Fruit fly (Drosophila melanogaster) whole organism, embryonic: ENCODE results near the gene rasp.

Source experiments
- Awh ChIP-seq: fragments of 200-800 bp; sonication (Bioruptor generic); IDR thresholded peaks from 2 replicates; pipeline ENCODE4, ENCODE4 v1.3.6; 2022; ENCODE audit warnings: missing biosample characterization, missing genetic modification characterization
- CG14860 ChIP-seq: fragments of 200-800 bp; sonication (Bioruptor generic); IDR thresholded peaks from 3 replicates; pipeline ENCODE4 v1.3.6; 2022; ENCODE audit warnings: missing biosample characterization, missing genetic modification characterization; ENCODE audit not compliant: partially characterized antibody
- CG18764 ChIP-seq: fragments of 200-800 bp; sonication (Bioruptor generic); optimal IDR thresholded peaks from 3 replicates; lab custom pipeline; 2016; ENCODE audit warnings: missing biosample characterization, missing genetic modification characterization
- CG6254 ChIP-seq: fragments of 200-800 bp; sonication (Bioruptor generic); optimal IDR thresholded peaks from 3 replicates; lab custom pipeline; 2017; ENCODE audit warnings: mild to moderate bottlenecking, missing biosample characterization, missing genetic modification reagents, missing genetic modification characterization
- CG8478 ChIP-seq: fragments of >200 bp; optimal IDR thresholded peaks from 2 replicates; lab custom pipeline; 2018
- Dip3 ChIP-seq: fragments of 200-800 bp; sonication (Bioruptor generic); optimal IDR thresholded peaks from 3 replicates; lab custom pipeline; 2016; ENCODE audit warnings: missing biosample characterization, missing genetic modification characterization
- HLH3B ChIP-seq: fragments of 200-800 bp; sonication (Bioruptor generic); IDR thresholded peaks from 2 replicates; pipeline ENCODE4 v1.3.6; 2022; ENCODE audit warnings: missing biosample characterization, missing genetic modification characterization
- corto ChIP-seq: fragments of 200-800 bp; sonication (Bioruptor generic); optimal IDR thresholded peaks from 2 replicates; lab custom pipeline; 2016; ENCODE audit warnings: missing biosample characterization, mild to moderate bottlenecking, missing genetic modification characterization, moderate library complexity
- grn ChIP-seq: fragments of 200-800 bp; sonication (Bioruptor generic); optimal IDR thresholded peaks from 3 replicates; lab custom pipeline; 2017; ENCODE audit warnings: missing biosample characterization, missing genetic modification characterization
- ham ChIP-seq: fragments of 200-800 bp; sonication (Bioruptor generic); IDR thresholded peaks from 2 replicates; pipeline ENCODE4 v1.3.6; 2022; ENCODE audit warnings: missing biosample characterization, missing genetic modification characterization
- insv ChIP-seq, 2 experiments: fragments of 200-800 bp; sonication (Bioruptor generic); optimal IDR thresholded peaks; 3 replicates each; lab custom pipeline; 2016 to 2018; ENCODE audit warnings: missing biosample characterization in 2 of 2, missing genetic modification characterization in 2 of 2

dm6 chr3L:3179474-3179873 is 17.5 kb downstream of the rasp start:
- peak; percentile 42; the same call in 1 of the 2 replicates for TF ChIP-seq ham (GFP tag; lab: Robert Waterston, UW)
- TF ChIP-seq grn (GFP tag; lab: Kevin White, UChicago): no peak
- TF ChIP-seq CG14860 (GFP tag; lab: Robert Waterston, UW): no peak
- peak; percentile 86 for TF ChIP-seq HLH3B
- peak; percentile 77 for TF ChIP-seq Dip3
- no peak for TF ChIP-seq CG8478 (lab: Kevin White, UChicago)
- TF ChIP-seq CG6254: peak; percentile 88
- no peak for TF ChIP-seq insv (GFP tag; optimal IDR thresholded peaks at IDR 0.05; lab: Kevin White, UChicago)
- TF ChIP-seq corto (GFP tag; lab: Kevin White, UChicago): peak; percentile 77
- peak; percentile 86 for TF ChIP-seq Awh (GFP tag; lab: Robert Waterston, UW)
- peak; percentile 76 for TF ChIP-seq CG18764 (GFP tag; lab: Kevin White, UChicago)
